Worm (Caenorhabditis elegans) whole organism, early embryonic: ENCODE results near the gene Y49E10.18.

Experiments used
- F13C5.2 ChIP-seq: sonication (generic microtip); optimal IDR thresholded peaks from 2 replicates; lab custom pipeline; 2017; ENCODE audit warnings: mild to moderate bottlenecking, missing genetic modification characterization, inconsistent platforms, missing compliant biosample characterization
- aly-1 ChIP-seq: sonication (generic microtip); optimal IDR thresholded peaks from 2 replicates; lab custom pipeline; 2016; ENCODE audit warnings: missing genetic modification characterization, missing compliant biosample characterization
- ama-1 ChIP-seq: fragments of 150-350 bp; optimal IDR thresholded peaks from 2 replicates; lab custom pipeline; 2014
- flt-1 ChIP-seq: fragments of 200-800 bp; sonication (Bioruptor generic); IDR thresholded peaks from 2 replicates; pipeline ENCODE4 v1.3.6; 2022; ENCODE audit warnings: missing genetic modification characterization, missing compliant biosample characterization
- pes-1 ChIP-seq: fragments of 200-800 bp; sonication (Bioruptor generic); IDR thresholded peaks from 2 replicates; pipeline ENCODE4 v1.3.6; 2022; ENCODE audit warnings: missing genetic modification reagents, missing genetic modification characterization, missing compliant biosample characterization

ce11 chrIII:12437020-12437419 lies 8.9 kb downstream of the Y49E10.18 start:
- no peak for TF ChIP-seq aly-1 (tag; lab: Kevin White, UChicago)
- TF ChIP-seq pes-1 (GFP tag; lab: Robert Waterston, UW): no peak
- no peak for TF ChIP-seq ama-1
- TF ChIP-seq F13C5.2: no peak
- no peak for TF ChIP-seq flt-1
